Worm (Caenorhabditis elegans) whole organism, midembryonic: Measurements from ENCODE around the gene grl-10.

Experiments
- T22C8.4 ChIP-seq: fragments of 200-800 bp; sonication (Bioruptor generic); IDR thresholded peaks from 2 replicates; pipeline ENCODE4 v1.3.6; 2022; ENCODE audit warnings: missing genetic modification characterization, missing compliant biosample characterization
- flt-1 ChIP-seq: fragments of 200-800 bp; sonication (Bioruptor generic); IDR thresholded peaks from 2 replicates; pipeline ENCODE4 v1.3.6; 2022; ENCODE audit warnings: missing genetic modification characterization, missing compliant biosample characterization
- ref-1 ChIP-seq: fragments of 200-800 bp; sonication (Bioruptor generic); conservative IDR thresholded peaks from 2 replicates; pipeline ENCODE4 v1.3.6; 2022; ENCODE audit warnings: missing genetic modification reagents, missing genetic modification characterization, missing compliant biosample characterization

ce11 chrV:7809320-7810256 lies 35.2 kb downstream of the grl-10 start, which contains the start of gene ZK742.3:
- no peak for TF ChIP-seq T22C8.4 (GFP tag; lab: Robert Waterston, UW)
- TF ChIP-seq ref-1 (GFP tag; lab: Robert Waterston, UW) = no peak
- no peak for TF ChIP-seq flt-1
